Fruit fly (Drosophila melanogaster) whole organism, embryonic: ENCODE results near the gene ppk30.
A peak's percentile ranks its signal among the peaks of the same experiment; 100 is the strongest.

Experiments used
- Adf1 ChIP-seq: fragments of 200-800 bp; sonication (Bioruptor generic); IDR thresholded peaks from 2 replicates; pipeline ENCODE4 v1.3.6; 2022; ENCODE audit warnings: missing biosample characterization, missing genetic modification characterization
- Bdp1 ChIP-seq: fragments of 200-800 bp; sonication (Bioruptor generic); optimal IDR thresholded peaks from 3 replicates; lab custom pipeline; 2016; ENCODE audit warnings: missing biosample characterization, missing genetic modification characterization
- CG12155 ChIP-seq: fragments of 200-800 bp; sonication (Bioruptor generic); optimal IDR thresholded peaks from 3 replicates; lab custom pipeline; 2016; ENCODE audit warnings: missing biosample characterization, missing genetic modification characterization
- CG13424 ChIP-seq: fragments of 200-800 bp; sonication (Bioruptor generic); optimal IDR thresholded peaks from 2 replicates; lab custom pipeline; 2019; ENCODE audit warnings: missing biosample characterization, mild to moderate bottlenecking, missing genetic modification characterization, moderate library complexity
- CG14014 ChIP-seq: fragments of 200-800 bp; sonication (Bioruptor generic); IDR thresholded peaks from 2 replicates; pipeline ENCODE4 v1.3.6; 2022; ENCODE audit warnings: missing biosample characterization, missing genetic modification characterization
- CG14965 ChIP-seq: fragments of 200-800 bp; sonication (Bioruptor generic); optimal IDR thresholded peaks from 2 replicates; lab custom pipeline; 2016; ENCODE audit warnings: missing biosample characterization, missing genetic modification characterization, borderline replicate concordance
- CG15601 ChIP-seq: fragments of 200-800 bp; sonication (Bioruptor generic); optimal IDR thresholded peaks from 3 replicates; lab custom pipeline; 2019; ENCODE audit warnings: missing biosample characterization, mild to moderate bottlenecking, missing genetic modification characterization, moderate library complexity
- CG17328 ChIP-seq: fragments of 200-800 bp; sonication (Bioruptor generic); IDR thresholded peaks from 2 replicates; pipeline ENCODE4 v1.3.6; 2022; ENCODE audit warnings: missing biosample characterization, missing genetic modification characterization
- CG17359 ChIP-seq: fragments of 200-800 bp; sonication (Bioruptor generic); optimal IDR thresholded peaks from 3 replicates; lab custom pipeline; 2018; ENCODE audit warnings: missing biosample characterization, mild to moderate bottlenecking, missing genetic modification characterization, moderate library complexity
- CG18011 ChIP-seq: fragments of 200-800 bp; sonication (Bioruptor generic); optimal IDR thresholded peaks from 2 replicates; lab custom pipeline; 2017; ENCODE audit warnings: missing biosample characterization, missing genetic modification characterization, mild to moderate bottlenecking, moderate library complexity, missing genotype
- CG2120 ChIP-seq: fragments of 200-800 bp; sonication (Bioruptor generic); optimal IDR thresholded peaks from 3 replicates; lab custom pipeline; 2016; ENCODE audit warnings: missing biosample characterization, missing genetic modification characterization
- CG2199 ChIP-seq: fragments of 200-800 bp; sonication (Bioruptor generic); IDR thresholded peaks from 3 replicates; pipeline ENCODE4 v1.3.6; 2022; ENCODE audit warnings: missing biosample characterization, missing genetic modification characterization
- CG32767 ChIP-seq: fragments of 200-800 bp; sonication (Bioruptor generic); IDR thresholded peaks from 2 replicates; pipeline ENCODE4 v1.3.6; 2022; ENCODE audit warnings: missing biosample characterization, missing genetic modification characterization
- CG33557 ChIP-seq: fragments of 200-800 bp; sonication (Bioruptor generic); optimal IDR thresholded peaks from 2 replicates; lab custom pipeline; 2019; ENCODE audit warnings: missing biosample characterization, mild to moderate bottlenecking, missing genetic modification characterization, moderate library complexity
- CG34224 ChIP-seq: fragments of 200-800 bp; sonication (Bioruptor generic); IDR thresholded peaks from 3 replicates; pipeline ENCODE4 v1.3.6; 2022; ENCODE audit warnings: missing biosample characterization, missing genetic modification characterization; ENCODE audit not compliant: partially characterized antibody
- CG4617 ChIP-seq: fragments of 200-800 bp; sonication (Bioruptor generic); optimal IDR thresholded peaks from 3 replicates; lab custom pipeline; 2016; ENCODE audit warnings: missing biosample characterization, missing genetic modification characterization, borderline replicate concordance
- CG4854 ChIP-seq: fragments of 200-800 bp; sonication (Bioruptor generic); optimal IDR thresholded peaks from 2 replicates; lab custom pipeline; 2016; ENCODE audit warnings: missing biosample characterization, missing genetic modification characterization, inconsistent platforms
- CG6854 ChIP-seq: fragments of 200-800 bp; sonication (Bioruptor generic); optimal IDR thresholded peaks from 3 replicates; lab custom pipeline; 2017; ENCODE audit warnings: missing biosample characterization, mild to moderate bottlenecking, missing genetic modification characterization
- CG7928 ChIP-seq: fragments of 200-800 bp; sonication (Bioruptor generic); optimal IDR thresholded peaks from 2 replicates; lab custom pipeline; 2017; ENCODE audit warnings: missing biosample characterization, mild to moderate bottlenecking, missing genetic modification characterization
- CG8924 ChIP-seq: fragments of 200-800 bp; optimal IDR thresholded peaks from 3 replicates; lab custom pipeline; 2019; ENCODE audit warnings: missing biosample characterization, mild to moderate bottlenecking, missing genetic modification characterization, moderate library complexity
- Fer3 ChIP-seq: fragments of 200-800 bp; sonication (Bioruptor generic); optimal IDR thresholded peaks from 2 replicates; lab custom pipeline; 2018; ENCODE audit warnings: missing biosample characterization, mild to moderate bottlenecking, missing genetic modification characterization, moderate library complexity
- H15 ChIP-seq: fragments of 200-800 bp; sonication (Bioruptor generic); IDR thresholded peaks from 3 replicates; pipeline ENCODE4 v1.3.6; 2022; ENCODE audit warnings: missing biosample characterization, missing genetic modification characterization
- HLH3B ChIP-seq: fragments of 200-800 bp; sonication (Bioruptor generic); IDR thresholded peaks from 2 replicates; pipeline ENCODE4 v1.3.6; 2022; ENCODE audit warnings: missing biosample characterization, missing genetic modification characterization
- HLH4C ChIP-seq: fragments of 200-800 bp; sonication (Bioruptor generic); IDR thresholded peaks from 3 replicates; pipeline ENCODE4 v1.3.6; 2022; ENCODE audit warnings: missing biosample characterization, missing genetic modification characterization; ENCODE audit not compliant: partially characterized antibody
- Lpt ChIP-seq: fragments of >200 bp; optimal IDR thresholded peaks from 2 replicates; lab custom pipeline; 2018; ENCODE audit warnings: missing biosample characterization, missing genetic modification characterization
- Mad ChIP-seq: fragments of 200-800 bp; sonication (Bioruptor generic); optimal IDR thresholded peaks from 2 replicates; lab custom pipeline; 2016; ENCODE audit warnings: missing biosample characterization, missing genetic modification characterization
- Pdp1 ChIP-seq, 2 experiments: fragments of 200-800 bp; sonication (Bioruptor generic); optimal IDR thresholded peaks; 3 replicates each; lab custom pipeline; 2016; ENCODE audit warnings: missing biosample characterization in 2 of 2, missing genetic modification characterization in 2 of 2, mild to moderate bottlenecking in 1 of 2, moderate library complexity in 1 of 2
- Side ChIP-seq: fragments of 200-800 bp; sonication (Bioruptor generic); optimal IDR thresholded peaks from 2 replicates; lab custom pipeline; 2016; ENCODE audit warnings: missing biosample characterization, missing genetic modification characterization
- Sry-δ ChIP-seq: fragments of 200-800 bp; sonication (Bioruptor generic); optimal IDR thresholded peaks from 2 replicates; lab custom pipeline; 2016; ENCODE audit warnings: missing biosample characterization, missing genetic modification characterization
- Stat92E ChIP-seq, 3 experiments: fragments of >200 bp in 2 of 3; fragments of 200-800 bp in 1 of 3; sonication (Bioruptor generic) in 1 of 3; optimal IDR thresholded peaks; 2 replicates each; lab custom pipeline; 2017 to 2019; ENCODE audit warnings: missing biosample characterization in 3 of 3, missing genetic modification characterization in 3 of 3, mild to moderate bottlenecking in 1 of 3, moderate library complexity in 1 of 3
- ato ChIP-seq: fragments of 200-800 bp; sonication (Bioruptor generic); IDR thresholded peaks from 2 replicates; pipeline ENCODE4 v1.3.6; 2022; ENCODE audit warnings: missing biosample characterization, missing genetic modification characterization; ENCODE audit not compliant: partially characterized antibody
- bcd ChIP-seq: fragments of 200-800 bp; sonication (Bioruptor generic); optimal IDR thresholded peaks from 2 replicates; lab custom pipeline; 2017; ENCODE audit warnings: missing biosample characterization, mild to moderate bottlenecking, missing genetic modification characterization
- caup ChIP-seq: fragments of 200-800 bp; sonication (Bioruptor generic); optimal IDR thresholded peaks from 3 replicates; lab custom pipeline; 2017; ENCODE audit warnings: missing biosample characterization, mild to moderate bottlenecking, missing genetic modification characterization, moderate library complexity; ENCODE audit not compliant: severe bottlenecking
- chm ChIP-seq: fragments of 200-800 bp; sonication (Bioruptor generic); IDR thresholded peaks from 2 replicates; pipeline ENCODE4 v1.3.6; 2022; ENCODE audit warnings: missing biosample characterization, missing genetic modification characterization
- chn ChIP-seq: fragments of 200-800 bp; sonication (Bioruptor generic); optimal IDR thresholded peaks from 2 replicates; lab custom pipeline; 2016; ENCODE audit warnings: missing biosample characterization, missing genetic modification characterization
- ems ChIP-seq: fragments of 200-800 bp; sonication (Bioruptor generic); optimal IDR thresholded peaks from 3 replicates; lab custom pipeline; 2016; ENCODE audit warnings: missing biosample characterization, missing genetic modification characterization
- eve ChIP-seq, 2 experiments: fragments of >200 bp; optimal IDR thresholded peaks; 2 replicates each; lab custom pipeline; 2017; ENCODE audit warnings: missing biosample characterization in 2 of 2, missing genetic modification characterization in 2 of 2
- fd96Cb ChIP-seq: fragments of 200-800 bp; sonication (Bioruptor generic); optimal IDR thresholded peaks from 2 replicates; lab custom pipeline; 2018; ENCODE audit warnings: missing biosample characterization, mild to moderate bottlenecking, missing genetic modification characterization, moderate library complexity
- jing ChIP-seq: fragments of 200-800 bp; sonication (Bioruptor generic); optimal IDR thresholded peaks from 2 replicates; lab custom pipeline; 2018; ENCODE audit warnings: missing biosample characterization, mild to moderate bottlenecking, missing genetic modification characterization
- lola ChIP-seq, 3 experiments: fragments of >200 bp in 2 of 3; fragments of 200-800 bp in 1 of 3; sonication (Bioruptor generic) in 1 of 3; optimal IDR thresholded peaks; 2 replicates each; lab custom pipeline; 2017 to 2019; ENCODE audit warnings: missing biosample characterization in 3 of 3, missing genetic modification characterization in 3 of 3, mild to moderate bottlenecking in 1 of 3, moderate library complexity in 1 of 3
- oc ChIP-seq: fragments of 200-800 bp; sonication (Bioruptor generic); optimal IDR thresholded peaks from 2 replicates; lab custom pipeline; 2018; ENCODE audit warnings: missing biosample characterization, mild to moderate bottlenecking, missing genetic modification characterization, moderate library complexity
- ranshi ChIP-seq: fragments of 200-800 bp; sonication (Bioruptor generic); IDR thresholded peaks from 2 replicates; pipeline ENCODE4 v1.3.6; 2022; ENCODE audit warnings: missing biosample characterization, missing genetic modification characterization
- schlank ChIP-seq: fragments of 200-800 bp; sonication (Bioruptor generic); optimal IDR thresholded peaks from 2 replicates; lab custom pipeline; 2018; ENCODE audit warnings: missing biosample characterization, mild to moderate bottlenecking, missing genetic modification characterization
- stwl ChIP-seq: fragments of 200-800 bp; sonication (Bioruptor generic); optimal IDR thresholded peaks from 3 replicates; lab custom pipeline; 2018; ENCODE audit warnings: missing biosample characterization, mild to moderate bottlenecking, missing genetic modification characterization, moderate library complexity
- tap ChIP-seq: fragments of 200-800 bp; optimal IDR thresholded peaks from 3 replicates; lab custom pipeline; 2019; ENCODE audit warnings: missing biosample characterization, mild to moderate bottlenecking, missing genetic modification characterization, moderate library complexity
- tio ChIP-seq: fragments of 200-800 bp; sonication (Bioruptor generic); optimal IDR thresholded peaks from 2 replicates; lab custom pipeline; 2017; ENCODE audit warnings: missing biosample characterization, missing genetic modification characterization, inconsistent platforms
- vfl ChIP-seq: fragments of 200-800 bp; sonication (Bioruptor generic); optimal IDR thresholded peaks from 2 replicates; lab custom pipeline; 2016; ENCODE audit warnings: missing biosample characterization, missing genetic modification characterization
- wor ChIP-seq: fragments of 200-800 bp; sonication (Bioruptor generic); IDR thresholded peaks from 2 replicates; pipeline ENCODE4 v1.3.6; 2022; ENCODE audit warnings: missing biosample characterization, missing genetic modification characterization
- zen2 ChIP-seq: fragments of 200-800 bp; sonication (Bioruptor generic); IDR thresholded peaks from 3 replicates; pipeline ENCODE4 v1.3.6; 2022; ENCODE audit warnings: missing biosample characterization, missing genetic modification characterization; ENCODE audit not compliant: partially characterized antibody
- zf30C ChIP-seq: fragments of 200-800 bp; sonication (Bioruptor generic); optimal IDR thresholded peaks from 3 replicates; lab custom pipeline; 2018; ENCODE audit warnings: missing biosample characterization, mild to moderate bottlenecking, missing genetic modification characterization

The ppk30 gene

DNA sequence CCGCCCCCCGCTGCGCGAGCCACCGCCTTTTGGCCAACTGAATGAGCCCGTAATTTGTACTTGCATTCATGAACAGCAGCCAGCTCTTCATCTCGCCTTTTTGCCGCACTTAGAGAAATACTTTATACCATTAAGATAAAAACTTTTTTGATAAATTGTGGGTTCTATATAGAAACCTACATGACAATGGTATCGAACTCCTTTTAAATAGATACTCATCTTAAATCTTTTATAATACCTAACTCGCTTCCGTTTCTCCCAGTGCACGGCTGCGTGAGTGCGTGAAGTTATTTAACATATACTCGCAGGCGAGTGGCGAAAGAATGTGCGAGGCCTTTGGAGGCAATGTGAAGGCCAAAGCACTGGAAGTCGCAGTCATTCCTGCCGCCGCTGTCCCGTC, 43.1 kb upstream of the ppk30 start (continued):
- TF ChIP-seq stwl (tag; lab: Kevin White, UChicago), result no peak
- TF ChIP-seq Side (GFP tag; lab: Kevin White, UChicago), result no peak
- TF ChIP-seq CG15601 (tag; lab: Kevin White, UChicago), result no peak
- no peak for TF ChIP-seq eve (GFP tag; optimal IDR thresholded peaks at IDR 0.05; lab: Kevin White, UChicago)
- TF ChIP-seq CG6854 (GFP tag; lab: Kevin White, UChicago), result peak; percentile 6
- TF ChIP-seq fd96Cb (tag; lab: Kevin White, UChicago), result peak; percentile 14
- no peak for TF ChIP-seq CG14014 (GFP tag; lab: Robert Waterston, UW)
- TF ChIP-seq Stat92E (GFP tag; optimal IDR thresholded peaks at IDR 0.05; lab: Kevin White, UChicago), result no peak
- peak; percentile 67 for TF ChIP-seq HLH3B
- no peak for TF ChIP-seq zf30C (GFP tag; lab: Kevin White, UChicago)
- 0 out of 2 replicates have a peak, but pooled peaks have one; percentile 34 for TF ChIP-seq CG17328 (GFP tag; lab: Robert Waterston, UW)
- TF ChIP-seq bcd (GFP tag; lab: Kevin White, UChicago), result no peak
- TF ChIP-seq Fer3 (tag; lab: Kevin White, UChicago), result peak; percentile 44
- peak; percentile 21 for TF ChIP-seq tap (tag; lab: Kevin White, UChicago)
- no peak for TF ChIP-seq CG33557 (GFP tag; lab: Kevin White, UChicago)
- TF ChIP-seq CG32767 (GFP tag; lab: Robert Waterston, UW), result no peak
- no peak for TF ChIP-seq Lpt (GFP tag; lab: Kevin White, UChicago)
- peak; percentile 41 for TF ChIP-seq CG13424 (tag; lab: Kevin White, UChicago)
- TF ChIP-seq chn (GFP tag; lab: Kevin White, UChicago), result no peak
- TF ChIP-seq schlank (tag; lab: Kevin White, UChicago), result no peak
- peak; percentile 18 for TF ChIP-seq tio (GFP tag; lab: Kevin White, UChicago)
- no peak for TF ChIP-seq oc
- TF ChIP-seq Pdp1 (GFP tag; optimal IDR thresholded peaks at IDR 0.05; lab: Kevin White, UChicago), result peak in 1 of 2 experiments; percentile 26
- no peak for TF ChIP-seq CG2199 (GFP tag; lab: Robert Waterston, UW)
- TF ChIP-seq ranshi (GFP tag; lab: Robert Waterston, UW), result no peak; the same call in 1 of the 2 replicates
- TF ChIP-seq chm (GFP tag; lab: Robert Waterston, UW), result peak; percentile 57
- peak; percentile 9 for TF ChIP-seq CG12155 (GFP tag; lab: Kevin White, UChicago)
- no peak for TF ChIP-seq Sry-δ (GFP tag; lab: Kevin White, UChicago)
- TF ChIP-seq CG34224 (GFP tag; lab: Robert Waterston, UW), result no peak
- TF ChIP-seq CG7928 (GFP tag; lab: Kevin White, UChicago), result no peak
- TF ChIP-seq CG2120 (GFP tag; lab: Kevin White, UChicago), result peak; percentile 46
- no peak for TF ChIP-seq CG18011
- TF ChIP-seq wor (GFP tag; lab: Robert Waterston, UW), result no peak
- peak; percentile 3 for TF ChIP-seq CG8924 (tag; lab: Kevin White, UChicago)
- peak; percentile 35 for TF ChIP-seq CG17359 (tag; lab: Kevin White, UChicago)
- TF ChIP-seq caup, result peak; percentile 30
- no peak for TF ChIP-seq CG14965
- TF ChIP-seq Mad (GFP tag; lab: Kevin White, UChicago), result no peak
- no peak for TF ChIP-seq ems (GFP tag; lab: Kevin White, UChicago)
- no peak for TF ChIP-seq HLH4C
- 0 out of 3 replicates have a peak, but pooled peaks have one; percentile 17 for TF ChIP-seq H15 (GFP tag; lab: Robert Waterston, UW)
- no peak for TF ChIP-seq zen2 (GFP tag; lab: Robert Waterston, UW)
- no peak for TF ChIP-seq CG4617 (GFP tag; lab: Kevin White, UChicago)
- TF ChIP-seq vfl (GFP tag; lab: Kevin White, UChicago), result no peak
- TF ChIP-seq jing, result no peak
- TF ChIP-seq CG4854 (GFP tag; lab: Kevin White, UChicago), result no peak
- no peak for TF ChIP-seq Adf1 (GFP tag; lab: Robert Waterston, UW)
- no peak for TF ChIP-seq Bdp1 (GFP tag; lab: Kevin White, UChicago)
- TF ChIP-seq ato (GFP tag; lab: Robert Waterston, UW), result no peak
- TF ChIP-seq lola (GFP tag; optimal IDR thresholded peaks at IDR 0.05; lab: Kevin White, UChicago), result no peak
